Fruit fly (Drosophila melanogaster): ENCODE results near the gene laf.
A peak's percentile ranks its signal among the peaks of the same experiment; 100 is the strongest.

Gene laf

dm6 chr3R:4842958-4843357 is 35.4 kb downstream of the laf start (continued):
- TF ChIP-seq Ets65A (GFP tag) (peak; percentile 4), seq (GFP tag; IDR thresholded peaks at IDR 0.05) (peak; percentile 63), CG15696 (tag; optimal IDR thresholded peaks at IDR 0.05) (no peak), sima (GFP tag; optimal IDR thresholded peaks at IDR 0.05) (no peak), Nf-YB (GFP tag; optimal IDR thresholded peaks at IDR 0.05) (peak; percentile 91)

dm6 chr3R:4840757-4841156 is 37.6 kb downstream of the laf start:
- TF ChIP-seq Nf-YB (GFP tag; optimal IDR thresholded peaks at IDR 0.05), result peak; percentile 51
- TF ChIP-seq pfk (GFP tag; optimal IDR thresholded peaks at IDR 0.05), result peak; percentile 62
- TF ChIP-seq CG12942 (GFP tag; optimal IDR thresholded peaks at IDR 0.05), result no peak
- TF ChIP-seq zen (tag; optimal IDR thresholded peaks at IDR 0.05), result peak; percentile 4
- no peak for TF ChIP-seq CG1792 (GFP tag; optimal IDR thresholded peaks at IDR 0.05)
- 0 out of 3 replicates have a peak, but pooled peaks have one; percentile 19 for TF ChIP-seq CG2199 (GFP tag; IDR thresholded peaks at IDR 0.05)
- TF ChIP-seq prd (optimal IDR thresholded peaks at IDR 0.05), result no peak
- TF ChIP-seq prd (GFP tag; IDR thresholded peaks at IDR 0.05), result peak; percentile 29; the same call in 1 of the 3 replicates
- peak; percentile 46 for TF ChIP-seq gcm (GFP tag; optimal IDR thresholded peaks at IDR 0.05)
- peak; percentile 44 for TF ChIP-seq twi (tag; optimal IDR thresholded peaks at IDR 0.05)
- TF ChIP-seq CG15479 (GFP tag; optimal IDR thresholded peaks at IDR 0.05), result peak; percentile 19

DNA sequence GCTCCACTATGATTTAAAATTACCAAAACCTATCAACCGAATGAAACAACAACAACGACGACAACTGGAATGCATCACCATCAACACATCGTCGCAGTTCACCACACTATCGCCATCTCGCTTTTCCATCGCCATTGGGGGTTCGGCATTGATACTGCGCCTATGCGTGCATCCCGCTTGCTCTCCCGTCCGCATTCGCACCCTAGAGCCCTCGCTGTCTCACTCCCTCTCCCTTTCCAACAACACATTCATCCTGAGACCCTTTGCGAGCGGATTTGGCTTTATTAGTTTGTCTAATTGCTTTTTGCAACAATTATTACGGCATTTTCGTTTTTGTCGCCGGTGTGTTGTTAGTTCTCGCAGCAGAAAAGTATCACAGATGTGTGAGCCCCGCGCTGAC is 43.0 kb downstream of the laf start:
- TF ChIP-seq BtbVII (GFP tag; optimal IDR thresholded peaks at IDR 0.05), result no peak
- TF ChIP-seq chn (GFP tag; optimal IDR thresholded peaks at IDR 0.05), result peak; percentile 42
- TF ChIP-seq HLH4C (GFP tag; IDR thresholded peaks at IDR 0.05; ENCODE audit: partially characterized antibody), result 0 out of 3 replicates have a peak, but pooled peaks have one; percentile 28
- TF ChIP-seq amos (GFP tag; IDR thresholded peaks at IDR 0.05; ENCODE audit: partially characterized antibody), result 0 out of 2 replicates have a peak, but pooled peaks have one; percentile 8
- peak; percentile 37 for TF ChIP-seq ewg (GFP tag; optimal IDR thresholded peaks at IDR 0.05)
- peak; percentile 77 for TF ChIP-seq trem (tag; optimal IDR thresholded peaks at IDR 0.05)
- no peak for TF ChIP-seq D19A (tag; optimal IDR thresholded peaks at IDR 0.05)
- peak; percentile 89 for TF ChIP-seq Jarid2 (GFP tag; optimal IDR thresholded peaks at IDR 0.05)
- peak; percentile 59; the same call in 1 of the 2 replicates for TF ChIP-seq sna (GFP tag; IDR thresholded peaks at IDR 0.05; ENCODE audit: partially characterized antibody)
- peak; percentile 34 for TF ChIP-seq nerfin-1 (tag; optimal IDR thresholded peaks at IDR 0.05)
- TF ChIP-seq Deaf1 (tag; optimal IDR thresholded peaks at IDR 0.05), result peak; percentile 69
- TF ChIP-seq pfk (GFP tag; optimal IDR thresholded peaks at IDR 0.05), result no peak
- no peak for TF ChIP-seq CG6689 (GFP tag; IDR thresholded peaks at IDR 0.05)
- peak; percentile 64 for TF ChIP-seq oc (tag; optimal IDR thresholded peaks at IDR 0.05)
- peak in 1 of 2 experiments; percentile 42 for TF ChIP-seq chif (GFP tag; optimal IDR thresholded peaks at IDR 0.05)
- TF ChIP-seq HmgD (GFP tag; optimal IDR thresholded peaks at IDR 0.05), result peak; percentile 24
- TF ChIP-seq HLHmδ (GFP tag; optimal IDR thresholded peaks at IDR 0.05), result peak; percentile 16
- 0 out of 3 replicates have a peak, but pooled peaks have one; percentile 7 for TF ChIP-seq CG14860 (GFP tag; IDR thresholded peaks at IDR 0.05; ENCODE audit: partially characterized antibody)
- TF ChIP-seq sd (tag; optimal IDR thresholded peaks at IDR 0.05), result peak; percentile 77
- no peak for TF ChIP-seq CG8281 (tag; optimal IDR thresholded peaks at IDR 0.05)
- no peak for TF ChIP-seq CG11093 (GFP tag; IDR thresholded peaks at IDR 0.05)
- peak; percentile 48 for TF ChIP-seq cad (GFP tag; optimal IDR thresholded peaks at IDR 0.05)
- peak; percentile 67 for TF ChIP-seq CoRest (tag; optimal IDR thresholded peaks at IDR 0.05)
- no peak for TF ChIP-seq hth (optimal IDR thresholded peaks at IDR 0.05)
- peak; percentile 35; the same call in 1 of the 3 replicates for TF ChIP-seq zen2 (GFP tag; IDR thresholded peaks at IDR 0.05; ENCODE audit: partially characterized antibody)
- no peak for TF ChIP-seq cato (GFP tag; optimal IDR thresholded peaks at IDR 0.05; ENCODE audit: borderline replicate concordance)
- TF ChIP-seq Nf-YA (GFP tag; IDR thresholded peaks at IDR 0.05), result peak; percentile 97
- TF ChIP-seq CG1832 (GFP tag; optimal IDR thresholded peaks at IDR 0.05), result peak; percentile 98
- TF ChIP-seq Bgb (GFP tag; IDR thresholded peaks at IDR 0.05; ENCODE audit: partially characterized antibody), result 0 out of 2 replicates have a peak, but pooled peaks have one; percentile 34
- TF ChIP-seq CG5245 (GFP tag; optimal IDR thresholded peaks at IDR 0.05), result no peak
- TF ChIP-seq tll (GFP tag; optimal IDR thresholded peaks at IDR 0.05), result peak; percentile 37 to 66
- no peak for TF ChIP-seq odd (GFP tag; optimal IDR thresholded peaks at IDR 0.05)
- TF ChIP-seq crol (GFP tag; IDR thresholded peaks at IDR 0.05), result peak; percentile 51

Measured in whole organism, embryonic.